Worm (Caenorhabditis elegans) whole organism, L1 larva: ENCODE measurements around the gene F35A5.1.

Experiments
- ama-1 ChIP-seq: fragments of 150-350 bp; optimal IDR thresholded peaks from 2 replicates; lab custom pipeline; 2014
- ceh-82 ChIP-seq, 3 experiments: fragments of 150-350 bp in 1 of 3; sonication (generic microtip) in 2 of 3; optimal IDR thresholded peaks; 2 replicates each; lab custom pipeline; 2014 to 2017; ENCODE audit warnings: missing biosample characterization in 3 of 3, missing genetic modification characterization in 3 of 3
- efl-1 ChIP-seq, 4 experiments: fragments of 150-350 bp; optimal IDR thresholded peaks in 3 of 4; peaks in 1 of 4; 1 replicate in 1 of 4; 2 replicates in 3 of 4; lab custom pipeline; 2014; ENCODE audit warnings: missing biosample characterization in 2 of 4, missing genetic modification characterization in 2 of 4, missing genetic modification reagents in 2 of 4
- jun-1 ChIP-seq: fragments of 150-350 bp; optimal IDR thresholded peaks from 2 replicates; lab custom pipeline; 2014; ENCODE audit warnings: missing biosample characterization, missing genetic modification reagents, missing genetic modification characterization
- lin-13 ChIP-seq: fragments of 150-350 bp; optimal IDR thresholded peaks from 2 replicates; lab custom pipeline; 2014; ENCODE audit warnings: missing biosample characterization, missing genetic modification reagents, missing genetic modification characterization
- lin-15B ChIP-seq: fragments of 150-350 bp; sonication (generic microtip); optimal IDR thresholded peaks from 3 replicates; lab custom pipeline; 2014; ENCODE audit warnings: missing biosample characterization, missing genetic modification characterization
- lin-35 ChIP-seq, 2 experiments: fragments of 150-350 bp; optimal IDR thresholded peaks; 2 replicates each; lab custom pipeline; 2014; ENCODE audit warnings: missing biosample characterization in 2 of 2, missing genetic modification characterization in 2 of 2, missing genetic modification reagents in 2 of 2
- nhr-11 ChIP-seq: fragments of 150-350 bp; optimal IDR thresholded peaks from 2 replicates; lab custom pipeline; 2014; ENCODE audit warnings: missing biosample characterization, missing genetic modification characterization
- pag-3 ChIP-seq: sonication (generic microtip); optimal IDR thresholded peaks from 2 replicates; lab custom pipeline; 2017; ENCODE audit warnings: missing genetic modification characterization, mild to moderate bottlenecking, missing compliant biosample characterization, antibody characterized with exemption, borderline replicate concordance; ENCODE audit not compliant: insufficient read depth
- sptf-1 ChIP-seq: fragments of 150-350 bp; optimal IDR thresholded peaks from 2 replicates; lab custom pipeline; 2014; ENCODE audit warnings: missing biosample characterization, missing genetic modification characterization
- tbx-2 ChIP-seq: sonication (generic microtip); optimal IDR thresholded peaks from 2 replicates; lab custom pipeline; 2016; ENCODE audit warnings: missing genetic modification characterization, missing compliant biosample characterization
- unc-130 ChIP-seq: fragments of 150-350 bp; optimal IDR thresholded peaks from 2 replicates; lab custom pipeline; 2017; ENCODE audit warnings: missing biosample characterization, missing genetic modification characterization, inconsistent platforms
- vab-15 ChIP-seq: sonication (generic microtip); optimal IDR thresholded peaks from 2 replicates; lab custom pipeline; 2017; ENCODE audit warnings: missing genotype, mild to moderate bottlenecking, missing genetic modification characterization, missing compliant biosample characterization
- ztf-4 ChIP-seq: fragments of 150-350 bp; optimal IDR thresholded peaks from 2 replicates; lab custom pipeline; 2014; ENCODE audit warnings: missing biosample characterization, missing genetic modification characterization

- TF ChIP-seq sptf-1 (tag; lab: Kevin White, UChicago) (no peak), jun-1 (tag; lab: Kevin White, UChicago) (no peak), vab-15 (tag; lab: Kevin White, UChicago) (no peak), pag-3 (tag; lab: Kevin White, UChicago) (no peak), unc-130 (tag; lab: Kevin White, UChicago) (no peak), ceh-82 (tag; optimal IDR thresholded peaks at IDR 0.05; lab: Kevin White, UChicago) (no peak), efl-1 (optimal IDR thresholded peaks at IDR 0.05; lab: Kevin White, UChicago) (no peak), efl-1 (GFP tag; optimal IDR thresholded peaks at IDR 0.05 in 1 of 2; lab: Kevin White, UChicago) (no peak), tbx-2 (tag; lab: Kevin White, UChicago) (no peak), ama-1 (lab: Kevin White, UChicago) (no peak), lin-13 (no peak), lin-15B (tag; lab: Kevin White, UChicago) (no peak), nhr-11 (tag; lab: Kevin White, UChicago) (no peak), lin-35 (GFP tag; optimal IDR thresholded peaks at IDR 0.05; lab: Kevin White, UChicago) (no peak), ztf-4 (tag; lab: Kevin White, UChicago) (no peak)
These were observed 51.1 kb downstream of the F35A5.1 start for ce11 chrX:3858355-3858754.
